Worm (Caenorhabditis elegans) whole organism, early embryonic: ENCODE measurements around the gene cec-3.

Experiments
- B0310.2 ChIP-seq: sonication (generic microtip); optimal IDR thresholded peaks from 2 replicates; lab custom pipeline; 2016; ENCODE audit warnings: mild to moderate bottlenecking, missing genetic modification characterization, missing compliant biosample characterization
- F13C5.2 ChIP-seq: sonication (generic microtip); optimal IDR thresholded peaks from 2 replicates; lab custom pipeline; 2017; ENCODE audit warnings: mild to moderate bottlenecking, missing genetic modification characterization, inconsistent platforms, missing compliant biosample characterization
- aly-1 ChIP-seq: sonication (generic microtip); optimal IDR thresholded peaks from 2 replicates; lab custom pipeline; 2016; ENCODE audit warnings: missing genetic modification characterization, missing compliant biosample characterization
- ama-1 ChIP-seq: fragments of 150-350 bp; optimal IDR thresholded peaks from 2 replicates; lab custom pipeline; 2014
- ceh-13 ChIP-seq: fragments of 200-800 bp; sonication (Bioruptor generic); optimal IDR thresholded peaks from 2 replicates; lab custom pipeline; 2018; ENCODE audit warnings: mild to moderate bottlenecking, missing genetic modification characterization, missing compliant biosample characterization
- ceh-36 ChIP-seq: sonication (generic microtip); optimal IDR thresholded peaks from 2 replicates; lab custom pipeline; 2016; ENCODE audit warnings: missing genetic modification characterization, inconsistent platforms, missing compliant biosample characterization
- ets-7 ChIP-seq: sonication (generic microtip); optimal IDR thresholded peaks from 2 replicates; lab custom pipeline; 2016; ENCODE audit warnings: missing genotype, missing genetic modification characterization, missing compliant biosample characterization
- flt-1 ChIP-seq: fragments of 200-800 bp; sonication (Bioruptor generic); IDR thresholded peaks from 2 replicates; pipeline ENCODE4 v1.3.6; 2022; ENCODE audit warnings: missing genetic modification characterization, missing compliant biosample characterization
- hmbx-1 ChIP-seq: sonication (generic microtip); optimal IDR thresholded peaks from 2 replicates; lab custom pipeline; 2016; ENCODE audit warnings: mild to moderate bottlenecking, missing genetic modification characterization, missing compliant biosample characterization
- hmg-4 ChIP-seq: fragments of 200-800 bp; sonication (Bioruptor generic); optimal IDR thresholded peaks from 2 replicates; lab custom pipeline; 2018; ENCODE audit warnings: mild to moderate bottlenecking, missing genetic modification characterization, missing compliant biosample characterization
- hnd-1 ChIP-seq: sonication (generic microtip); optimal IDR thresholded peaks from 2 replicates; lab custom pipeline; 2016; ENCODE audit warnings: missing genetic modification characterization, missing compliant biosample characterization
- pes-1 ChIP-seq: fragments of 200-800 bp; sonication (Bioruptor generic); IDR thresholded peaks from 2 replicates; pipeline ENCODE4 v1.3.6; 2022; ENCODE audit warnings: missing genetic modification reagents, missing genetic modification characterization, missing compliant biosample characterization
- scrt-1 ChIP-seq: fragments of 200-800 bp; sonication (Bioruptor generic); IDR thresholded peaks from 2 replicates; pipeline ENCODE4 v1.3.6; 2022; ENCODE audit warnings: missing genetic modification characterization, missing compliant biosample characterization
- sea-1 ChIP-seq: fragments of 200-800 bp; sonication (Bioruptor generic); conservative IDR thresholded peaks from 2 replicates; pipeline ENCODE4 v1.3.6; 2022; ENCODE audit warnings: missing genetic modification characterization, missing compliant biosample characterization
- tbx-11 ChIP-seq: fragments of 200-800 bp; sonication (Bioruptor generic); IDR thresholded peaks from 2 replicates; pipeline ENCODE4 v1.3.6; 2022; ENCODE audit warnings: missing genetic modification characterization, missing compliant biosample characterization
- tbx-37 ChIP-seq: fragments of 200-800 bp; sonication (Bioruptor generic); conservative IDR thresholded peaks from 2 replicates; pipeline ENCODE4 v1.3.6; 2022; ENCODE audit warnings: missing genetic modification reagents, missing genetic modification characterization, missing compliant biosample characterization
- tra-4 ChIP-seq: sonication (generic microtip); optimal IDR thresholded peaks from 2 replicates; lab custom pipeline; 2017; ENCODE audit warnings: missing genetic modification characterization, missing compliant biosample characterization

cec-3 gene

ce11 chrII:7864207-7864606 lies 6.8 kb upstream of the cec-3 start, which contains the start of gene ostb-1:
TSS of gene ostb-1 (plus strand) at chrII:7864507.
- no peak for TF ChIP-seq aly-1 (tag; lab: Kevin White, UChicago)
- TF ChIP-seq ceh-36 (tag; lab: Kevin White, UChicago), result no peak

- no peak for TF ChIP-seq hnd-1 (tag; lab: Kevin White, UChicago)
- peak; percentile 57; the same call in 1 of the 2 replicates for TF ChIP-seq pes-1 (GFP tag; lab: Robert Waterston, UW)
Measured at ce11 chrII:7863480-7864125, 6.2 kb upstream of the cec-3 start.

ce11 chrII:7860221-7860928 lies 3.0 kb upstream of the cec-3 start, which contains the start of gene lin-5:
TSS of gene lin-5 (plus strand) at chrII:7860574.
- TF ChIP-seq tra-4 (no peak), aly-1 (tag; lab: Kevin White, UChicago) (no peak), sea-1 (GFP tag; lab: Robert Waterston, UW) (no peak), tbx-11 (GFP tag; lab: Robert Waterston, UW) (no peak), F13C5.2 (tag; lab: Kevin White, UChicago) (peak; percentile 26), ets-7 (tag; lab: Kevin White, UChicago) (no peak)

- TF ChIP-seq hnd-1 (tag; lab: Kevin White, UChicago), result no peak
- TF ChIP-seq aly-1 (tag; lab: Kevin White, UChicago), result no peak
- TF ChIP-seq ama-1, result no peak
- TF ChIP-seq F13C5.2 (tag; lab: Kevin White, UChicago), result no peak
- no peak for TF ChIP-seq tbx-37 (GFP tag; lab: Robert Waterston, UW)
- TF ChIP-seq hmbx-1, result no peak
- no peak for TF ChIP-seq hmg-4 (GFP tag; lab: Kevin White, UChicago)
- TF ChIP-seq ceh-13, result no peak
- no peak for TF ChIP-seq ets-7 (tag; lab: Kevin White, UChicago)
- TF ChIP-seq tra-4, result no peak
- no peak for TF ChIP-seq ceh-36 (tag; lab: Kevin White, UChicago)
- TF ChIP-seq B0310.2, result no peak
- TF ChIP-seq sea-1 (GFP tag; lab: Robert Waterston, UW), result no peak
- TF ChIP-seq flt-1 (GFP tag; lab: Robert Waterston, UW), result no peak
- no peak for TF ChIP-seq pes-1 (GFP tag; lab: Robert Waterston, UW)
- no peak for TF ChIP-seq scrt-1 (GFP tag; lab: Robert Waterston, UW)
- TF ChIP-seq tbx-11 (GFP tag; lab: Robert Waterston, UW), result no peak
Measured at ce11 chrII:7858101-7858500, 701 bp upstream of the cec-3 start, which contains the start of gene sds-22. TSS of gene sds-22 (plus strand) at chrII:7858401.

- TF ChIP-seq tbx-11 (GFP tag; lab: Robert Waterston, UW) (no peak), B0310.2 (no peak), ama-1 (no peak), scrt-1 (GFP tag; lab: Robert Waterston, UW) (no peak), ceh-13 (no peak), ets-7 (tag; lab: Kevin White, UChicago) (no peak), aly-1 (tag; lab: Kevin White, UChicago) (no peak), tra-4 (no peak), flt-1 (GFP tag; lab: Robert Waterston, UW) (no peak), hnd-1 (tag; lab: Kevin White, UChicago) (no peak), pes-1 (GFP tag; lab: Robert Waterston, UW) (no peak), ceh-36 (tag; lab: Kevin White, UChicago) (no peak)
Measured at ce11 chrII:7855619-7856018, 1.8 kb downstream of the cec-3 start, which contains the start of gene mdmh-35. TSS of gene mdmh-35 (minus strand) at chrII:7855719.

- TF ChIP-seq ceh-13 (no peak), aly-1 (tag; lab: Kevin White, UChicago) (no peak), tbx-11 (GFP tag; lab: Robert Waterston, UW) (no peak), hnd-1 (tag; lab: Kevin White, UChicago) (no peak), ama-1 (no peak), pes-1 (GFP tag; lab: Robert Waterston, UW) (no peak), hmg-4 (GFP tag; lab: Kevin White, UChicago) (no peak)
Measured at ce11 chrII:7854942-7855341, 2.5 kb downstream of the cec-3 start, which contains the start of gene mdt-10. TSS of gene mdt-10 (minus strand) at chrII:7855042.

ce11 chrII:7853679-7854078 lies 3.7 kb downstream of the cec-3 start, which contains the start of gene T09A5.5:
TSS of gene T09A5.5 (minus strand) at chrII:7853779.
- no peak for TF ChIP-seq aly-1 (tag; lab: Kevin White, UChicago)
- no peak for TF ChIP-seq ceh-36 (tag; lab: Kevin White, UChicago)
- no peak for TF ChIP-seq sea-1 (GFP tag; lab: Robert Waterston, UW)
- no peak for TF ChIP-seq hmg-4 (GFP tag; lab: Kevin White, UChicago)
- no peak for TF ChIP-seq tbx-11 (GFP tag; lab: Robert Waterston, UW)

ce11 chrII:7851480-7851879 lies 5.9 kb downstream of the cec-3 start:
- no peak for TF ChIP-seq hmbx-1
